Worm (Caenorhabditis elegans) whole organism, young adult: ENCODE results near the gene F47G3.3.

ENCODE experiments used
- F37B4.10 ChIP-seq: fragments of 200-800 bp; sonication (Bioruptor generic); IDR thresholded peaks from 2 replicates; pipeline ENCODE4 v1.3.6; 2022; ENCODE audit warnings: missing genetic modification characterization, missing compliant biosample characterization
- F49E8.2 ChIP-seq: sonication (generic microtip); optimal IDR thresholded peaks from 3 replicates; lab custom pipeline; 2017; ENCODE audit warnings: missing genetic modification characterization, mild to moderate bottlenecking, missing compliant biosample characterization, antibody characterized with exemption, moderate library complexity; ENCODE audit not compliant: insufficient read depth
- F52B5.7 ChIP-seq: sonication (generic microtip); optimal IDR thresholded peaks from 2 replicates; lab custom pipeline; 2016; ENCODE audit warnings: mild to moderate bottlenecking, missing genetic modification characterization, missing compliant biosample characterization
- F55B11.4 ChIP-seq: sonication (generic microtip); optimal IDR thresholded peaks from 2 replicates; lab custom pipeline; 2016; ENCODE audit warnings: missing compliant biosample characterization, missing genetic modification characterization, borderline replicate concordance; ENCODE audit not compliant: insufficient read depth
- Y53G8AR.9 ChIP-seq: fragments of 200-800 bp; sonication (Bioruptor generic); conservative IDR thresholded peaks from 2 replicates; pipeline ENCODE4 v1.3.6; 2022; ENCODE audit warnings: missing genetic modification reagents, missing genetic modification characterization, missing compliant biosample characterization
- ZK185.1 ChIP-seq: sonication (generic microtip); optimal IDR thresholded peaks from 2 replicates; lab custom pipeline; 2016; ENCODE audit warnings: mild to moderate bottlenecking, missing genetic modification characterization, missing compliant biosample characterization; ENCODE audit not compliant: poor library complexity, severe bottlenecking
- aptf-2 ChIP-seq: fragments of 200-800 bp; sonication (Bioruptor generic); conservative IDR thresholded peaks from 2 replicates; pipeline ENCODE4 v1.3.6; 2022; ENCODE audit warnings: missing genetic modification reagents, missing genetic modification characterization, missing compliant biosample characterization
- aptf-3 ChIP-seq: fragments of 200-800 bp; sonication (Bioruptor generic); IDR thresholded peaks from 2 replicates; pipeline ENCODE4 v1.3.6; 2022; ENCODE audit warnings: missing genetic modification characterization, missing compliant biosample characterization
- ccch-3 ChIP-seq: fragments of 200-800 bp; sonication (Bioruptor generic); optimal IDR thresholded peaks from 2 replicates; lab custom pipeline; 2018; ENCODE audit warnings: mild to moderate bottlenecking, missing genetic modification characterization, missing compliant biosample characterization
- ceh-27 ChIP-seq: fragments of 200-800 bp; sonication (Bioruptor generic); optimal IDR thresholded peaks from 2 replicates; lab custom pipeline; 2018; ENCODE audit warnings: mild to moderate bottlenecking, missing genetic modification characterization, moderate library complexity, missing compliant biosample characterization
- ceh-58 ChIP-seq: fragments of 200-800 bp; sonication (Bioruptor generic); IDR thresholded peaks from 2 replicates; pipeline ENCODE4 v1.3.6; 2022; ENCODE audit warnings: missing genetic modification characterization, missing compliant biosample characterization
- ceh-79 ChIP-seq: sonication (generic microtip); optimal IDR thresholded peaks from 2 replicates; lab custom pipeline; 2017; ENCODE audit warnings: mild to moderate bottlenecking, missing genetic modification characterization, missing compliant biosample characterization
- dox-1 ChIP-seq: fragments of 200-800 bp; sonication (Bioruptor generic); IDR thresholded peaks from 2 replicates; pipeline ENCODE4 v1.3.6; 2022; ENCODE audit warnings: missing genetic modification reagents, missing genetic modification characterization, missing compliant biosample characterization
- egl-44 ChIP-seq: fragments of 200-800 bp; sonication (Bioruptor generic); IDR thresholded peaks from 2 replicates; pipeline ENCODE4 v1.3.6; 2022; ENCODE audit warnings: missing genetic modification reagents, missing genetic modification characterization, missing compliant biosample characterization
- him-1 ChIP-seq: sonication (generic microtip); optimal IDR thresholded peaks from 2 replicates; lab custom pipeline; 2016; ENCODE audit warnings: missing genotype, missing genetic modification reagents, missing genetic modification characterization, missing compliant biosample characterization
- hmg-1.2 ChIP-seq: fragments of 200-800 bp; sonication (Bioruptor generic); IDR thresholded peaks from 2 replicates; pipeline ENCODE4 v1.3.6; 2022; ENCODE audit warnings: missing genetic modification reagents, missing genetic modification characterization, missing compliant biosample characterization
- hmg-20 ChIP-seq: fragments of 200-800 bp; sonication (Bioruptor generic); IDR thresholded peaks from 2 replicates; pipeline ENCODE4 v1.3.6; 2022; ENCODE audit warnings: missing genetic modification reagents, missing genetic modification characterization, missing compliant biosample characterization
- hrde-1 ChIP-seq: sonication (generic microtip); optimal IDR thresholded peaks from 2 replicates; lab custom pipeline; 2016; ENCODE audit warnings: missing genetic modification characterization, mild to moderate bottlenecking, missing compliant biosample characterization, moderate library complexity, missing genotype, missing genetic modification reagents, borderline replicate concordance
- let-526 ChIP-seq: fragments of 200-800 bp; sonication (Bioruptor generic); IDR thresholded peaks from 2 replicates; pipeline ENCODE4 v1.3.6; 2022; ENCODE audit warnings: missing genetic modification reagents, missing genetic modification characterization, missing compliant biosample characterization
- let-607 ChIP-seq, 2 experiments: fragments of 200-800 bp in 1 of 2; sonication (Bioruptor generic) in 1 of 2; sonication (generic microtip) in 1 of 2; optimal IDR thresholded peaks; 2 replicates each; lab custom pipeline; 2016 to 2018; ENCODE audit warnings: mild to moderate bottlenecking in 2 of 2, missing compliant biosample characterization in 2 of 2, missing genetic modification characterization in 2 of 2, moderate library complexity in 2 of 2, missing genotype in 1 of 2
- lir-1 ChIP-seq: fragments of 200-800 bp; sonication (Bioruptor generic); conservative IDR thresholded peaks from 2 replicates; pipeline ENCODE4 v1.3.6; 2022; ENCODE audit warnings: missing genetic modification reagents, missing genetic modification characterization, missing compliant biosample characterization
- madf-3 ChIP-seq: fragments of 200-800 bp; sonication (Bioruptor generic); IDR thresholded peaks from 2 replicates; pipeline ENCODE4 v1.3.6; 2022; ENCODE audit warnings: missing genetic modification reagents, missing genetic modification characterization, missing compliant biosample characterization
- mes-4 ChIP-seq: sonication (generic microtip); optimal IDR thresholded peaks from 2 replicates; lab custom pipeline; 2016; ENCODE audit warnings: missing genotype, missing genetic modification characterization, missing compliant biosample characterization
- nfya-1 ChIP-seq: sonication (generic microtip); optimal IDR thresholded peaks from 2 replicates; lab custom pipeline; 2017; ENCODE audit warnings: antibody characterized with exemption, missing compliant biosample characterization, missing genetic modification characterization, borderline replicate concordance; ENCODE audit not compliant: insufficient read depth
- pha-4 ChIP-seq: fragments of 150-350 bp; sonication (generic microtip); optimal IDR thresholded peaks from 2 replicates; lab custom pipeline; 2014; ENCODE audit warnings: missing biosample characterization, missing genetic modification reagents, missing genetic modification characterization
- repo-1 ChIP-seq: sonication (generic microtip); optimal IDR thresholded peaks from 2 replicates; lab custom pipeline; 2017; ENCODE audit warnings: mild to moderate bottlenecking, missing genetic modification characterization, missing compliant biosample characterization
- snpc-4 ChIP-seq, 5 experiments: fragments of 150-350 bp in 1 of 5; sonication (generic microtip) in 4 of 5; optimal IDR thresholded peaks; 2 replicates each; lab custom pipeline; 2014 to 2018; ENCODE audit warnings: missing genetic modification characterization in 5 of 5, missing biosample characterization in 3 of 5, antibody characterized with exemption in 2 of 5, mild to moderate bottlenecking in 2 of 5, missing compliant biosample characterization in 2 of 5, missing genotype in 2 of 5, moderate library complexity in 2 of 5, missing genetic modification reagents in 1 of 5
- sptf-2 ChIP-seq: fragments of 200-800 bp; sonication (Bioruptor generic); optimal IDR thresholded peaks from 2 replicates; lab custom pipeline; 2018; ENCODE audit warnings: mild to moderate bottlenecking, missing genetic modification characterization, missing compliant biosample characterization
- tbp1 ChIP-seq: fragments of 200-800 bp; sonication (Bioruptor generic); optimal IDR thresholded peaks from 2 replicates; lab custom pipeline; 2018; ENCODE audit warnings: mild to moderate bottlenecking, missing genetic modification characterization, missing compliant biosample characterization
- unc-130 ChIP-seq: sonication (generic microtip); optimal IDR thresholded peaks from 2 replicates; lab custom pipeline; 2016; ENCODE audit warnings: missing genetic modification reagents, missing genetic modification characterization, missing compliant biosample characterization
- unc-62 ChIP-seq: fragments of 150-350 bp; optimal IDR thresholded peaks from 2 replicates; lab custom pipeline; 2014; ENCODE audit warnings: missing biosample characterization, missing genetic modification reagents, missing genetic modification characterization
- zim-3 ChIP-seq: sonication (generic microtip); optimal IDR thresholded peaks from 2 replicates; lab custom pipeline; 2017; ENCODE audit warnings: mild to moderate bottlenecking, missing genetic modification characterization, moderate library complexity, missing compliant biosample characterization
- ztf-26 ChIP-seq: sonication (generic microtip); optimal IDR thresholded peaks from 2 replicates; lab custom pipeline; 2017; ENCODE audit warnings: missing genetic modification characterization, missing compliant biosample characterization
- ztf-3 ChIP-seq: fragments of 200-800 bp; sonication (Bioruptor generic); optimal IDR thresholded peaks from 2 replicates; lab custom pipeline; 2018; ENCODE audit warnings: mild to moderate bottlenecking, missing genetic modification characterization, missing compliant biosample characterization

Gene F47G3.3

ce11 chrX:2364703-2365299 is 11.0 kb upstream of the F47G3.3 start (continued):
- no peak for TF ChIP-seq him-1 (tag; lab: Kevin White, UChicago)
- peak; percentile 66; the same call in 1 of the 2 replicates for TF ChIP-seq hmg-1.2 (GFP tag; lab: Robert Waterston, UW)
- peak; percentile 94 for TF ChIP-seq ZK185.1 (tag; lab: Kevin White, UChicago)
- TF ChIP-seq zim-3 (tag; lab: Kevin White, UChicago) = no peak
- no peak for TF ChIP-seq lir-1 (GFP tag; lab: Robert Waterston, UW)
- no peak for TF ChIP-seq hrde-1 (tag; lab: Kevin White, UChicago)
- no peak for TF ChIP-seq ceh-79
- no peak for TF ChIP-seq F52B5.7 (tag; lab: Kevin White, UChicago)
- TF ChIP-seq F37B4.10 = no peak
- peak; percentile 52 for TF ChIP-seq ztf-3 (GFP tag; lab: Kevin White, UChicago)
- TF ChIP-seq aptf-3 = no peak
- no peak for TF ChIP-seq unc-62 (GFP tag; lab: Kevin White, UChicago)
- TF ChIP-seq let-607 (tag; optimal IDR thresholded peaks at IDR 0.05; lab: Kevin White, UChicago) = peak in 1 of 2 experiments; percentile 85
- no peak for TF ChIP-seq let-526 (GFP tag; lab: Robert Waterston, UW)
- TF ChIP-seq repo-1 (tag; lab: Kevin White, UChicago) = peak; percentile 93
- no peak for TF ChIP-seq snpc-4 (GFP tag; optimal IDR thresholded peaks at IDR 0.05; lab: Kevin White, UChicago)
- peak in 3 of 4 experiments; percentile 56 to 68 (median 67) for TF ChIP-seq snpc-4 (tag; optimal IDR thresholded peaks at IDR 0.05; lab: Kevin White, UChicago)

DNA sequence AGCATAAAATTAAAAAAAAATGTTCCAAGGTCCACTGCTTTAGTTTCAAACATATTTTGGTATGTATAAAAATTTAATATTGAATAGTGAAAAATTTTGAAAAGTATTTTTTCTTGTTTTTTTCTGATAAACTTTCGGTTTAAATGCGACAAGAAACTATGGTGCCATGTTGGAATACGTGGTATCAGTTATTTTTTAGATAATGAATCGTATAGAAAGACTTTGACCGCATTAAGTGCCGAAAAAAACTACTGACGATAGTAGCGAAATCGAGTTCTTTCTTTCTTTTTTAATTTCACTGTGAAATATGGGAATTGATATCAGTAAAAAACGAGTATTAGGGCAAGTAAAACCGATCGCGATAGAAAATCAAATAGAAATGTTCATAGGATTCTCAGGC is 9.9 kb upstream of the F47G3.3 start, which contains the start of gene T24D8.6:
TSS of gene T24D8.6 (minus strand) at position 101 of the 400 bp plus-strand sequence.
- TF ChIP-seq nfya-1 (tag; lab: Kevin White, UChicago) (no peak), pha-4 (tag; lab: Kevin White, UChicago) (no peak), sptf-2 (GFP tag; lab: Kevin White, UChicago) (no peak), hmg-20 (GFP tag; lab: Robert Waterston, UW) (no peak), tbp1 (GFP tag; lab: Kevin White, UChicago) (no peak), egl-44 (GFP tag; lab: Robert Waterston, UW) (no peak), madf-3 (GFP tag; lab: Robert Waterston, UW) (no peak), ceh-58 (GFP tag; lab: Robert Waterston, UW) (no peak), unc-130 (GFP tag; lab: Kevin White, UChicago) (no peak), F55B11.4 (tag; lab: Kevin White, UChicago) (no peak), F49E8.2 (no peak), Y53G8AR.9 (GFP tag; lab: Robert Waterston, UW) (no peak), mes-4 (tag; lab: Kevin White, UChicago) (no peak)

DNA sequence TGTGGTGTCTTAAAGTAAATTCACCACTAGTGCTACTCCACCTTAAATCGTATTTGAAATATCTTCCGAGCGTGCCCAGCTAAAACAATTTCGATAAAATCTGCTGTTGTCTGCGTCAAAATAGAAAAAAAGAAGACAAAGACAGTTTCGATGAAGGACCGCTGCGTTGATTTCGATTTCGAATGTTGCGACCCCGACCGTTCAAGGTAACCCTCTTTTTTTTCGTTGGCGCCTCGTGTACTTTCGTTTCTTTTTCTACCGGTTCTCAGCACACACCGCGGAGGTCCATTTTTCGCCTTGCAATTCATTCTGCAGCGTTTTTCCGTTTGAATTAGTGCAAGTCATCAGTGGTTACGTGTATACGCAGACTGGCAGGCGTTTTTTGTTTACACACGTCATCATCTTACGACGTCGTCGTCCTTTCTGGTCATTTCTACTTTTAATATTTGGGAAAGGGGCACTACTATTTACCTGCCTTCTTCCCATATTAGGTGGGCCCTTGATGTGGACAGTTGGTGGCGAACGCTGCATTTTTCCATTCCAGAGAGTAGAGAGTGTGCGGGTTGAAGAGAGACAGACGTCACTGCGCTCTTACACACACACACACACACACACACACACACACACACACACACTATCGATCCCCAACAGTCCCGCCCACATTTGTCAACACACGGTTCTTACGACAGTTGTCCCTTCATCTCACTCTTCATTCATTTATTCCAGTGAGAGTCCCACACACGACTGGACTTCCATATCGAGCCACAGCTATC is 7.6 kb upstream of the F47G3.3 start:
- TF ChIP-seq ceh-27 (GFP tag; lab: Kevin White, UChicago) (peak; percentile 45), ztf-3 (GFP tag; lab: Kevin White, UChicago) (peak; percentile 27), dox-1 (GFP tag; lab: Robert Waterston, UW) (peak; percentile 39; the same call in 1 of the 2 replicates), ccch-3 (GFP tag; lab: Kevin White, UChicago) (no peak), ztf-26 (tag; lab: Kevin White, UChicago) (peak; percentile 32), aptf-2 (GFP tag; lab: Robert Waterston, UW) (peak; percentile 66), hrde-1 (tag; lab: Kevin White, UChicago) (no peak), hmg-1.2 (GFP tag; lab: Robert Waterston, UW) (peak; percentile 63)
